Fruit fly (Drosophila melanogaster) whole organism, prepupa: ENCODE results near the gene CG3961.

Experiments used
- CG6808 ChIP-seq: fragments of 200-800 bp; sonication (Bioruptor generic); optimal IDR thresholded peaks from 3 replicates; lab custom pipeline; 2017; ENCODE audit warnings: missing biosample characterization, missing genetic modification characterization, mild to moderate bottlenecking, moderate library complexity, missing genetic modification reagents
- Sox102F ChIP-seq: fragments of 200-800 bp; sonication (Bioruptor generic); optimal IDR thresholded peaks from 2 replicates; lab custom pipeline; 2016; ENCODE audit warnings: missing biosample characterization, mild to moderate bottlenecking, missing genetic modification characterization

- TF ChIP-seq CG6808 (no peak), Sox102F (GFP tag; lab: Kevin White, UChicago) (no peak)
Observed at dm6 chr3L:18914100-18914683, 23.9 kb upstream of the CG3961 start, which contains the start of gene COX6AL2.
